Fruit fly (Drosophila melanogaster): Measurements from ENCODE around the gene Eig71Ef.
A peak's percentile ranks its signal among the peaks of the same experiment; 100 is the strongest.

Gene Eig71Ef

dm6 chr3L:15675111-15675510 is 17.9 kb upstream of the Eig71Ef start (continued):
- TF ChIP-seq CG1233 (GFP tag; optimal IDR thresholded peaks at IDR 0.05) (peak; percentile 61), CG2712 (tag; optimal IDR thresholded peaks at IDR 0.05) (peak; percentile 92), Spps (tag; optimal IDR thresholded peaks at IDR 0.05) (peak; percentile 86), dan (GFP tag; IDR thresholded peaks at IDR 0.05) (peak; percentile 54; the same call in 1 of the 2 replicates), Sox100B (GFP tag; optimal IDR thresholded peaks at IDR 0.05) (peak; percentile 50), chm (GFP tag; IDR thresholded peaks at IDR 0.05) (peak; percentile 74; the same call in 1 of the 2 replicates), NC2α (GFP tag; optimal IDR thresholded peaks at IDR 0.05) (peak; percentile 28), CG11504 (tag; optimal IDR thresholded peaks at IDR 0.05) (peak; percentile 60), CG8924 (tag; optimal IDR thresholded peaks at IDR 0.05) (peak; percentile 67), CG3847 (GFP tag; IDR thresholded peaks at IDR 0.05) (no peak), CG4707 (GFP tag; optimal IDR thresholded peaks at IDR 0.05) (no peak), lov (optimal IDR thresholded peaks at IDR 0.05) (no peak), lov (GFP tag; IDR thresholded peaks at IDR 0.05) (no peak), ham (GFP tag; IDR thresholded peaks at IDR 0.05) (no peak), CG2678 (tag; optimal IDR thresholded peaks at IDR 0.05) (peak; percentile 68), yki (optimal IDR thresholded peaks at IDR 0.05) (no peak), pan (optimal IDR thresholded peaks at IDR 0.05) (no peak), pan (GFP tag; optimal IDR thresholded peaks at IDR 0.05 in 1 of 2, IDR thresholded peaks at IDR 0.05 in 1 of 2) (peak in 1 of 2 experiments; percentile 12), gsb-n (tag; optimal IDR thresholded peaks at IDR 0.05) (peak; percentile 77), CG14667 (GFP tag; IDR thresholded peaks at IDR 0.05) (0 out of 2 replicates have a peak, but pooled peaks have one; percentile 15), NK7.1 (GFP tag; optimal IDR thresholded peaks at IDR 0.05) (peak; percentile 5), slou (GFP tag; optimal IDR thresholded peaks at IDR 0.05) (no peak), CG18599 (GFP tag; optimal IDR thresholded peaks at IDR 0.05) (no peak), CG7271 (tag; optimal IDR thresholded peaks at IDR 0.05) (peak; percentile 29), CoRest (tag; optimal IDR thresholded peaks at IDR 0.05) (peak; percentile 71), BEAF-32 (GFP tag; optimal IDR thresholded peaks at IDR 0.05) (no peak), Gug (GFP tag; IDR thresholded peaks at IDR 0.05) (no peak), dati (GFP tag; IDR thresholded peaks at IDR 0.05) (0 out of 2 replicates have a peak, but pooled peaks have one; percentile 32), zen (tag; optimal IDR thresholded peaks at IDR 0.05) (peak; percentile 82), da (GFP tag; optimal IDR thresholded peaks at IDR 0.05) (peak; percentile 66), CG2116 (GFP tag; optimal IDR thresholded peaks at IDR 0.05) (no peak), CG17385 (GFP tag; optimal IDR thresholded peaks at IDR 0.05) (peak; percentile 25), Bgb (GFP tag; IDR thresholded peaks at IDR 0.05; ENCODE audit: partially characterized antibody) (no peak), crp (GFP tag; optimal IDR thresholded peaks at IDR 0.05) (no peak), CG11398 (GFP tag; optimal IDR thresholded peaks at IDR 0.05) (no peak), Hmr (GFP tag; optimal IDR thresholded peaks at IDR 0.05) (no peak), B-H2 (GFP tag; optimal IDR thresholded peaks at IDR 0.05) (no peak), ftz-f1 (GFP tag; optimal IDR thresholded peaks at IDR 0.05) (no peak), fd96Cb (tag; optimal IDR thresholded peaks at IDR 0.05) (peak; percentile 78), Oaz (GFP tag; IDR thresholded peaks at IDR 0.05) (no peak), CG9932 (GFP tag; IDR thresholded peaks at IDR 0.05) (no peak), zf30C (GFP tag; optimal IDR thresholded peaks at IDR 0.05) (peak; percentile 84), sna (GFP tag; IDR thresholded peaks at IDR 0.05; ENCODE audit: partially characterized antibody) (no peak), disco-r (GFP tag; optimal IDR thresholded peaks at IDR 0.05) (peak; percentile 13), Ets65A (GFP tag) (peak; percentile 94), dimm (GFP tag; IDR thresholded peaks at IDR 0.05) (0 out of 2 replicates have a peak, but pooled peaks have one; percentile 16), ase (GFP tag; IDR thresholded peaks at IDR 0.05) (peak; percentile 25; the same call in 1 of the 3 replicates), insv (GFP tag; optimal IDR thresholded peaks at IDR 0.05) (no peak), CG13894 (tag; optimal IDR thresholded peaks at IDR 0.05) (no peak), mirr (GFP tag; optimal IDR thresholded peaks at IDR 0.05) (no peak), Ptx1 (GFP tag; IDR thresholded peaks at IDR 0.05) (no peak), psq (GFP tag; optimal IDR thresholded peaks at IDR 0.05) (no peak)

All from whole organism, embryonic.